Worm (Caenorhabditis elegans) whole organism, midembryonic: ENCODE data around the gene C33F10.11.

Experiments used
- T22C8.4 ChIP-seq: fragments of 200-800 bp; sonication (Bioruptor generic); IDR thresholded peaks from 2 replicates; pipeline ENCODE4 v1.3.6; 2022; ENCODE audit warnings: missing genetic modification characterization, missing compliant biosample characterization
- cog-1 ChIP-seq: sonication (generic microtip); optimal IDR thresholded peaks from 2 replicates; lab custom pipeline; 2016; ENCODE audit warnings: missing genetic modification characterization, missing compliant biosample characterization
- flt-1 ChIP-seq: fragments of 200-800 bp; sonication (Bioruptor generic); IDR thresholded peaks from 2 replicates; pipeline ENCODE4 v1.3.6; 2022; ENCODE audit warnings: missing genetic modification characterization, missing compliant biosample characterization
- klf-2 ChIP-seq: fragments of 200-800 bp; sonication (Bioruptor generic); conservative IDR thresholded peaks from 2 replicates; pipeline ENCODE4 v1.3.6; 2022; ENCODE audit warnings: missing genetic modification reagents, missing genetic modification characterization, missing compliant biosample characterization
- med-1 ChIP-seq: sonication (generic microtip); optimal IDR thresholded peaks from 2 replicates; lab custom pipeline; 2017; ENCODE audit warnings: missing genetic modification characterization, mild to moderate bottlenecking, missing compliant biosample characterization, antibody characterized with exemption, missing genetic modification reagents; ENCODE audit not compliant: insufficient read depth
- ref-1 ChIP-seq: fragments of 200-800 bp; sonication (Bioruptor generic); conservative IDR thresholded peaks from 2 replicates; pipeline ENCODE4 v1.3.6; 2022; ENCODE audit warnings: missing genetic modification reagents, missing genetic modification characterization, missing compliant biosample characterization
- tab-1 ChIP-seq: fragments of 200-800 bp; sonication (Bioruptor generic); IDR thresholded peaks from 2 replicates; pipeline ENCODE4 v1.3.6; 2022; ENCODE audit warnings: missing genetic modification characterization, missing compliant biosample characterization
- ztf-23 ChIP-seq: fragments of 200-800 bp; sonication (Bioruptor generic); IDR thresholded peaks from 2 replicates; pipeline ENCODE4 v1.3.6; 2022; ENCODE audit warnings: missing genetic modification reagents, missing genetic modification characterization, missing compliant biosample characterization
- ztf-29 ChIP-seq: fragments of 200-800 bp; sonication (Bioruptor generic); IDR thresholded peaks from 2 replicates; pipeline ENCODE4 v1.3.6; 2022; ENCODE audit warnings: missing genetic modification reagents, missing genetic modification characterization, missing compliant biosample characterization

- peak; percentile 59 for TF ChIP-seq med-1 (GFP tag; lab: Kevin White, UChicago)
- peak; percentile 79 for TF ChIP-seq ztf-23
- TF ChIP-seq T22C8.4 (GFP tag; lab: Robert Waterston, UW), result peak; percentile 53; the same call in 1 of the 2 replicates
- no peak for TF ChIP-seq ref-1 (GFP tag; lab: Robert Waterston, UW)
- TF ChIP-seq klf-2 (GFP tag; lab: Robert Waterston, UW), result no peak; the same call in 1 of the 2 replicates
- TF ChIP-seq flt-1 (GFP tag; lab: Robert Waterston, UW), result peak; percentile 65; the same call in 1 of the 2 replicates
- TF ChIP-seq cog-1 (tag; lab: Kevin White, UChicago), result peak; percentile 54
- TF ChIP-seq ztf-29 (GFP tag; lab: Robert Waterston, UW), result no peak
- TF ChIP-seq tab-1 (GFP tag; lab: Robert Waterston, UW), result peak; percentile 22; the same call in 1 of the 2 replicates
These were observed 17.0 kb upstream of the C33F10.11 start, which contains the start of gene dnj-9 for ce11 chrII:4851594-4852106.
